Worm (Caenorhabditis elegans): Measurements from ENCODE around the gene F22B7.1.

Gene F22B7.1

DNA sequence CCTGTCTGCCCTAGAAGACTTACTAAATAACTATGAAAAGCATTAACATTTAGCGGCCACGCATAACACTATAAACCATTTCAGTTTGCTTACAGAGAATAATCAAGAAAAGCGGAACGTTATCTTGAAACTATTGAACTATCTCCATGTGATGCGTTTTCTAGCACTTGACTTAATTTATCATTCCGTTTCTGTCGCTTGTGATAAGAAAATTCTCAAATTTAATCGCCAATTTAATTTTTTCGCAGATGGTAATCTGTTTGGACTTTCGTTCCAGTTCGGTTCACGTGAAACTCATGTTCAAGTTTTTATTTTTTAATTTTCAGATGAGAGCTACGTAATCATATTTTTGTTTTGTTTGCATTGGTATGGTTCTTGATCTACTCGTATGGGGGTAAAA is 8.2 kb upstream of the F22B7.1 start:
- TF ChIP-seq tbp1 (GFP tag; optimal IDR thresholded peaks at IDR 0.05) (peak; percentile 47), attf-6 (GFP tag; IDR thresholded peaks at IDR 0.05) (no peak), nhr-80 (tag; optimal IDR thresholded peaks at IDR 0.05) (peak; percentile 76), cebp-1 (GFP tag; IDR thresholded peaks at IDR 0.05) (no peak), cebp-1 (tag; optimal IDR thresholded peaks at IDR 0.05) (peak; percentile 21), zim-3 (tag; optimal IDR thresholded peaks at IDR 0.05) (no peak), dpl-1 (GFP tag; optimal IDR thresholded peaks at IDR 0.05) (no peak), lin-40 (tag; optimal IDR thresholded peaks at IDR 0.05) (peak; percentile 10), F57A8.1 (GFP tag; optimal IDR thresholded peaks at IDR 0.05) (no peak), let-607 (tag; optimal IDR thresholded peaks at IDR 0.05) (peak in 1 of 2 experiments; percentile 20), tlf-1 (GFP tag; optimal IDR thresholded peaks at IDR 0.05) (no peak), B0261.1 (tag; optimal IDR thresholded peaks at IDR 0.05) (no peak), lin-54 (GFP tag; optimal IDR thresholded peaks at IDR 0.05) (no peak), C06A6.2 (GFP tag; conservative IDR thresholded peaks at IDR 0.05) (no peak)

ce11 chrIII:8657676-8658366 is 7.3 kb upstream of the F22B7.1 start:
- peak; percentile 34 for TF ChIP-seq ama-1 (optimal IDR thresholded peaks at IDR 0.05)
- TF ChIP-seq ama-1 (GFP tag; optimal IDR thresholded peaks at IDR 0.05): no peak
- no peak for TF ChIP-seq zim-3 (tag; optimal IDR thresholded peaks at IDR 0.05)
- no peak for TF ChIP-seq madf-6 (GFP tag; IDR thresholded peaks at IDR 0.05)
- TF ChIP-seq F52B5.7 (tag; optimal IDR thresholded peaks at IDR 0.05): no peak
- no peak for TF ChIP-seq lsl-1 (GFP tag; optimal IDR thresholded peaks at IDR 0.05)
- no peak for TF ChIP-seq nhr-120 (GFP tag; IDR thresholded peaks at IDR 0.05)
- no peak for TF ChIP-seq dpl-1 (GFP tag; optimal IDR thresholded peaks at IDR 0.05)
- no peak for TF ChIP-seq egl-18 (GFP tag; IDR thresholded peaks at IDR 0.05)
- 0 out of 2 replicates have a peak, but pooled peaks have one; percentile 62 for TF ChIP-seq F37B4.10 (GFP tag; IDR thresholded peaks at IDR 0.05)
- peak; percentile 41 for TF ChIP-seq ets-4 (GFP tag; optimal IDR thresholded peaks at IDR 0.05)
- no peak for TF ChIP-seq ceh-100 (GFP tag; IDR thresholded peaks at IDR 0.05)
- TF ChIP-seq ceh-91 (GFP tag; IDR thresholded peaks at IDR 0.05): no peak
- no peak for TF ChIP-seq lin-35 (GFP tag; optimal IDR thresholded peaks at IDR 0.05)
- TF ChIP-seq akir-1 (GFP tag; optimal IDR thresholded peaks at IDR 0.05): no peak
- TF ChIP-seq dox-1 (GFP tag; IDR thresholded peaks at IDR 0.05): no peak

- TF ChIP-seq ccch-3 (GFP tag; optimal IDR thresholded peaks at IDR 0.05) (no peak), ztf-26 (tag; optimal IDR thresholded peaks at IDR 0.05) (peak; percentile 93), ceh-79 (tag; optimal IDR thresholded peaks at IDR 0.05) (no peak), madf-10 (tag; optimal IDR thresholded peaks at IDR 0.05) (peak; percentile 45), F37B4.10 (GFP tag; IDR thresholded peaks at IDR 0.05) (no peak), bed-2 (GFP tag; IDR thresholded peaks at IDR 0.05) (no peak), ztf-28 (GFP tag; IDR thresholded peaks at IDR 0.05) (no peak), tlf-1 (GFP tag; optimal IDR thresholded peaks at IDR 0.05) (peak; percentile 86), attf-5 (GFP tag; optimal IDR thresholded peaks at IDR 0.05) (peak; percentile 72), lin-54 (GFP tag; optimal IDR thresholded peaks at IDR 0.05) (peak; percentile 24), snpc-1.1 (tag; optimal IDR thresholded peaks at IDR 0.05; ENCODE audit: insufficient read depth) (no peak), Y95B8A.8 (GFP tag; IDR thresholded peaks at IDR 0.05) (no peak), Y53G8AR.9 (GFP tag; conservative IDR thresholded peaks at IDR 0.05) (0 out of 2 replicates have a peak, but pooled peaks have one; percentile 48), F33H1.4 (GFP tag; IDR thresholded peaks at IDR 0.05) (no peak), Y56A3A.18 (GFP tag; IDR thresholded peaks at IDR 0.05) (no peak), nfya-1 (tag; optimal IDR thresholded peaks at IDR 0.05; ENCODE audit: borderline replicate concordance, insufficient read depth) (no peak), hsf-1 (GFP tag; IDR thresholded peaks at IDR 0.05) (peak; percentile 91), attf-6 (GFP tag; IDR thresholded peaks at IDR 0.05) (no peak), xnd-1 (tag; optimal IDR thresholded peaks at IDR 0.05) (no peak), D2030.7 (GFP tag; IDR thresholded peaks at IDR 0.05) (no peak), snpc-4 (GFP tag; optimal IDR thresholded peaks at IDR 0.05) (no peak), snpc-4 (tag; optimal IDR thresholded peaks at IDR 0.05) (peak in 3 of 4 experiments; percentile 52 to 64 (median 60))
These were observed 6.8 kb upstream of the F22B7.1 start for ce11 chrIII:8658367-8658761.

All from whole organism, young adult.